Worm (Caenorhabditis elegans) whole organism, early embryonic: Measurements from ENCODE around the gene ZK470.2.

ENCODE experiments used
- B0310.2 ChIP-seq: sonication (generic microtip); optimal IDR thresholded peaks from 2 replicates; lab custom pipeline; 2016; ENCODE audit warnings: mild to moderate bottlenecking, missing genetic modification characterization, missing compliant biosample characterization
- ama-1 ChIP-seq: fragments of 150-350 bp; optimal IDR thresholded peaks from 2 replicates; lab custom pipeline; 2014
- hmbx-1 ChIP-seq: sonication (generic microtip); optimal IDR thresholded peaks from 2 replicates; lab custom pipeline; 2016; ENCODE audit warnings: mild to moderate bottlenecking, missing genetic modification characterization, missing compliant biosample characterization
- hmg-4 ChIP-seq: fragments of 200-800 bp; sonication (Bioruptor generic); optimal IDR thresholded peaks from 2 replicates; lab custom pipeline; 2018; ENCODE audit warnings: mild to moderate bottlenecking, missing genetic modification characterization, missing compliant biosample characterization
- tbx-11 ChIP-seq: fragments of 200-800 bp; sonication (Bioruptor generic); IDR thresholded peaks from 2 replicates; pipeline ENCODE4 v1.3.6; 2022; ENCODE audit warnings: missing genetic modification characterization, missing compliant biosample characterization
- tra-4 ChIP-seq: sonication (generic microtip); optimal IDR thresholded peaks from 2 replicates; lab custom pipeline; 2017; ENCODE audit warnings: missing genetic modification characterization, missing compliant biosample characterization

- TF ChIP-seq tbx-11 (GFP tag; lab: Robert Waterston, UW) (no peak), ama-1 (no peak), hmbx-1 (tag; lab: Kevin White, UChicago) (no peak), hmg-4 (GFP tag; lab: Kevin White, UChicago) (no peak), B0310.2 (no peak), tra-4 (no peak)
Observed at ce11 chrX:4159929-4160328, 25.0 kb downstream of the ZK470.2 start.
